Worm (Caenorhabditis elegans): ENCODE results near the gene C47E12.13.

Gene C47E12.13

ce11 chrIV:10006792-10007191 is at the start of gene C47E12.13:
Gene C47E12.13 (minus strand): TSS chrIV:10006892.
- no peak for TF ChIP-seq vab-7 (GFP tag; IDR thresholded peaks at IDR 0.05)
- TF ChIP-seq zip-2 (tag; optimal IDR thresholded peaks at IDR 0.05): no peak
- TF ChIP-seq mes-2 (tag; optimal IDR thresholded peaks at IDR 0.05; ENCODE audit: poor library complexity, severe bottlenecking): no peak
- no peak for TF ChIP-seq nhr-11 (tag; optimal IDR thresholded peaks at IDR 0.05)
- TF ChIP-seq zfp-3 (GFP tag; conservative IDR thresholded peaks at IDR 0.05): no peak
- no peak for TF ChIP-seq ceh-20 (GFP tag; IDR thresholded peaks at IDR 0.05)
- TF ChIP-seq lir-3 (tag; optimal IDR thresholded peaks at IDR 0.05): no peak
- TF ChIP-seq T26A8.4 (GFP tag; IDR thresholded peaks at IDR 0.05): no peak
- TF ChIP-seq daf-16 (GFP tag; optimal IDR thresholded peaks at IDR 0.05): no peak
- TF ChIP-seq daf-16 (tag; optimal IDR thresholded peaks at IDR 0.05): no peak
- TF ChIP-seq ceh-28 (tag; optimal IDR thresholded peaks at IDR 0.05): no peak
- TF ChIP-seq unc-62 (GFP tag; optimal IDR thresholded peaks at IDR 0.05 in 1 of 2): no peak
- TF ChIP-seq unc-62 (tag; optimal IDR thresholded peaks at IDR 0.05): no peak
- TF ChIP-seq nhr-111 (GFP tag; optimal IDR thresholded peaks at IDR 0.05): no peak
- no peak for TF ChIP-seq nhr-10 (tag; optimal IDR thresholded peaks at IDR 0.05)
- TF ChIP-seq R02D3.7 (tag; optimal IDR thresholded peaks at IDR 0.05): no peak
- TF ChIP-seq fos-1 (tag; optimal IDR thresholded peaks at IDR 0.05): no peak
- TF ChIP-seq duxl-1 (tag; optimal IDR thresholded peaks at IDR 0.05; ENCODE audit: poor library complexity): no peak
- no peak for TF ChIP-seq pqm-1 (tag; optimal IDR thresholded peaks at IDR 0.05)
- no peak for TF ChIP-seq tag-97 (GFP tag; IDR thresholded peaks at IDR 0.05)

DNA sequence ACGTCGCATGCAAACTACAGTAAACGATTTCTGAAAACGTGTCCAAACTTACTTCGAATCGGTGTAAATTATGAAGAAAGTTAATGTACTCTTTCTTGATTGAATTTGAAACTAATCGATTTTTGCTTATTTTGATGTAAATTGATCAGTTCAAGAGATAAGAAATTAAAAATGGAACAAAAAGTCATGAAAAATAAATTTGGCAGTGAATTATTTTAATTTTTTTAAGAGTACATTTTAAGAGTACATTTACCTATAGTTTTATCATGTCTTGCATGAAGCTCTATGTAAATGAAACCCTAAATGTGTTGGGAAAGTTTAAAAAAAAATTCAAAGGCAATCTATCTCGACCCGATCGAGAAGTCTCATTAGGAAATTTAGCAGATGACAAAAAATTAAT is 49.4 kb upstream of the C47E12.13 start, which contains the start of gene T04B2.7:
Gene T04B2.7 (minus strand): TSS at position 101 of the 400 bp plus-strand sequence.
- TF ChIP-seq lin-15B (tag; optimal IDR thresholded peaks at IDR 0.05) (no peak), skn-1 (tag; optimal IDR thresholded peaks at IDR 0.05) (no peak), egl-27 (tag; optimal IDR thresholded peaks at IDR 0.05) (no peak), ceh-32 (tag; optimal IDR thresholded peaks at IDR 0.05; ENCODE audit: poor library complexity) (no peak), zfp-3 (GFP tag; conservative IDR thresholded peaks at IDR 0.05) (no peak), nhr-41 (GFP tag; IDR thresholded peaks at IDR 0.05) (no peak), zip-11 (GFP tag; IDR thresholded peaks at IDR 0.05) (no peak), spr-1 (tag; optimal IDR thresholded peaks at IDR 0.05) (no peak)

- TF ChIP-seq snpc-4 (tag; optimal IDR thresholded peaks at IDR 0.05): no peak
- TF ChIP-seq pqm-1 (tag; optimal IDR thresholded peaks at IDR 0.05): no peak
- TF ChIP-seq nhr-77 (tag; optimal IDR thresholded peaks at IDR 0.05): no peak
- TF ChIP-seq ctbp-1 (GFP tag; IDR thresholded peaks at IDR 0.05): no peak
- no peak for TF ChIP-seq ZK546.5 (tag; optimal IDR thresholded peaks at IDR 0.05)
- no peak for TF ChIP-seq lin-38 (GFP tag; IDR thresholded peaks at IDR 0.05)
- TF ChIP-seq T26A8.4 (GFP tag; IDR thresholded peaks at IDR 0.05): no peak
- no peak for TF ChIP-seq vab-7 (GFP tag; IDR thresholded peaks at IDR 0.05)
- no peak for TF ChIP-seq lsy-2 (tag; optimal IDR thresholded peaks at IDR 0.05)
- no peak for TF ChIP-seq arid-1 (GFP tag; conservative IDR thresholded peaks at IDR 0.05)
- TF ChIP-seq madf-5 (GFP tag; IDR thresholded peaks at IDR 0.05): no peak
- no peak for TF ChIP-seq tag-97 (GFP tag; IDR thresholded peaks at IDR 0.05)
- TF ChIP-seq nhr-41 (GFP tag; IDR thresholded peaks at IDR 0.05): no peak
- no peak for TF ChIP-seq mep-1 (tag; optimal IDR thresholded peaks at IDR 0.05)
- TF ChIP-seq nhr-42 (GFP tag; IDR thresholded peaks at IDR 0.05): no peak
- TF ChIP-seq duxl-1 (tag; optimal IDR thresholded peaks at IDR 0.05; ENCODE audit: poor library complexity): no peak
- no peak for TF ChIP-seq lin-15B (tag; optimal IDR thresholded peaks at IDR 0.05)
- TF ChIP-seq egl-27 (tag; optimal IDR thresholded peaks at IDR 0.05): no peak
- no peak for TF ChIP-seq mxl-3 (GFP tag; optimal IDR thresholded peaks at IDR 0.05)
These were observed 46.9 kb upstream of the C47E12.13 start, which contains the start of gene srv-12 for ce11 chrIV:10053550-10053949. Gene srv-12 (minus strand): TSS chrIV:10053650.

ce11 chrIV:10051088-10051487 is 44.4 kb upstream of the C47E12.13 start, which contains the start of gene T04B2.8:
Gene T04B2.8 (minus strand): TSS chrIV:10051188.
- TF ChIP-seq php-3 (GFP tag; IDR thresholded peaks at IDR 0.05) (no peak), ztf-7 (tag; optimal IDR thresholded peaks at IDR 0.05) (no peak), vab-7 (GFP tag; IDR thresholded peaks at IDR 0.05) (no peak), ceh-82 (tag; optimal IDR thresholded peaks at IDR 0.05) (no peak), daf-19 (GFP tag; conservative IDR thresholded peaks at IDR 0.05) (no peak), jun-1 (tag; optimal IDR thresholded peaks at IDR 0.05) (no peak)
